Fruit fly (Drosophila melanogaster) whole organism, wandering third instar larva: ENCODE measurements around the gene caup.

Experiments used
- CG32264 ChIP-seq: fragments of 200-800 bp; sonication (Bioruptor generic); optimal IDR thresholded peaks from 2 replicates; lab custom pipeline; 2016; ENCODE audit warnings: missing biosample characterization, missing genetic modification characterization
- CrebA ChIP-seq: fragments of 200-800 bp; sonication (Bioruptor generic); optimal IDR thresholded peaks from 2 replicates; lab custom pipeline; 2016; ENCODE audit warnings: missing biosample characterization, mild to moderate bottlenecking, missing genetic modification characterization, borderline replicate concordance
- Dfd ChIP-seq: fragments of >200 bp; optimal IDR thresholded peaks from 2 replicates; lab custom pipeline; 2017; ENCODE audit warnings: missing biosample characterization, missing genetic modification characterization
- Dif ChIP-seq: fragments of 200-275, 200-300 bp; sonication (Bioruptor generic); optimal IDR thresholded peaks from 2 replicates; lab custom pipeline; 2018; ENCODE audit warnings: missing biosample characterization, missing genetic modification characterization; ENCODE audit not compliant: partially characterized antibody
- Hnf4 ChIP-seq: fragments of 200-800 bp; sonication (Bioruptor generic); optimal IDR thresholded peaks from 2 replicates; lab custom pipeline; 2016; ENCODE audit warnings: missing biosample characterization, mild to moderate bottlenecking, missing genetic modification characterization
- Hr83 ChIP-seq: fragments of 200-300 bp; sonication (Bioruptor generic); optimal IDR thresholded peaks from 2 replicates; lab custom pipeline; 2016; ENCODE audit warnings: missing biosample characterization, mild to moderate bottlenecking, missing genetic modification characterization, moderate library complexity; ENCODE audit not compliant: poor library complexity, severe bottlenecking
- Jra ChIP-seq: sonication (Bioruptor generic); optimal IDR thresholded peaks from 2 replicates; lab custom pipeline; 2016; ENCODE audit warnings: missing biosample characterization, missing genetic modification characterization
- Mio ChIP-seq: sonication (Bioruptor generic); optimal IDR thresholded peaks from 2 replicates; lab custom pipeline; 2016; ENCODE audit warnings: missing biosample characterization, missing genetic modification characterization
- Myc ChIP-seq: fragments of >200 bp; optimal IDR thresholded peaks from 2 replicates; lab custom pipeline; 2017
- OdsH ChIP-seq: fragments of 200-800 bp; sonication (Bioruptor generic); optimal IDR thresholded peaks from 2 replicates; lab custom pipeline; 2016; ENCODE audit warnings: missing biosample characterization, mild to moderate bottlenecking, missing genetic modification characterization
- Rel ChIP-seq, 2 experiments: fragments of 200-800 bp; sonication (Bioruptor generic) in 1 of 2; optimal IDR thresholded peaks; 2 replicates in 1 of 2; 3 replicates in 1 of 2; lab custom pipeline; 2016 to 2019; ENCODE audit warnings: mild to moderate bottlenecking in 2 of 2, missing biosample characterization in 2 of 2, missing genetic modification characterization in 2 of 2, moderate library complexity in 1 of 2
- Sp1 ChIP-seq: fragments of 200-800 bp; sonication (Bioruptor generic); optimal IDR thresholded peaks from 3 replicates; lab custom pipeline; 2019; ENCODE audit warnings: missing biosample characterization, mild to moderate bottlenecking, missing genetic modification characterization, moderate library complexity
- Vsx2 ChIP-seq: fragments of 200-300, 225-300 bp; sonication (Bioruptor generic); optimal IDR thresholded peaks from 2 replicates; lab custom pipeline; 2018; ENCODE audit warnings: missing biosample characterization, missing genetic modification characterization; ENCODE audit not compliant: partially characterized antibody
- br ChIP-seq: fragments of 200-800 bp; sonication (Bioruptor generic); optimal IDR thresholded peaks from 2 replicates; lab custom pipeline; 2016; ENCODE audit warnings: missing biosample characterization, missing genetic modification characterization
- brk ChIP-seq: fragments of 200-800 bp; sonication (Bioruptor generic); optimal IDR thresholded peaks from 2 replicates; lab custom pipeline; 2016; ENCODE audit warnings: missing biosample characterization, mild to moderate bottlenecking, missing genetic modification characterization
- dl ChIP-seq, 2 experiments: fragments of 175-275, 200-275 bp in 1 of 2; fragments of 200-275 bp in 1 of 2; sonication (Bioruptor generic); optimal IDR thresholded peaks; lab custom pipeline; 2018; ENCODE audit warnings: mild to moderate bottlenecking in 2 of 2, missing biosample characterization in 2 of 2, missing genetic modification characterization in 2 of 2, moderate library complexity in 2 of 2; ENCODE audit not compliant: partially characterized antibody in 2 of 2, insufficient read depth in 1 of 2
- dmrt93B ChIP-seq: fragments of 200-800 bp; sonication (Bioruptor generic); optimal IDR thresholded peaks from 2 replicates; lab custom pipeline; 2018; ENCODE audit warnings: missing biosample characterization, mild to moderate bottlenecking, missing genetic modification characterization
- dsf ChIP-seq: sonication (Bioruptor generic); optimal IDR thresholded peaks from 2 replicates; lab custom pipeline; 2016; ENCODE audit warnings: missing biosample characterization, missing genetic modification characterization, borderline replicate concordance
- h ChIP-seq: fragments of 200-800 bp; sonication (Bioruptor generic); optimal IDR thresholded peaks from 3 replicates; lab custom pipeline; 2016; ENCODE audit warnings: missing biosample characterization, mild to moderate bottlenecking, missing genetic modification characterization
- jim ChIP-seq: fragments of 175-275, 200-325 bp; sonication (Bioruptor generic); optimal IDR thresholded peaks from 2 replicates; lab custom pipeline; 2016; ENCODE audit warnings: missing biosample characterization, mild to moderate bottlenecking, missing genetic modification characterization
- lola ChIP-seq: fragments of >200 bp; optimal IDR thresholded peaks from 2 replicates; lab custom pipeline; 2017; ENCODE audit warnings: missing biosample characterization, missing genetic modification characterization
- psq ChIP-seq: fragments of 200-800 bp; sonication (Bioruptor generic); optimal IDR thresholded peaks from 3 replicates; lab custom pipeline; 2017; ENCODE audit warnings: missing biosample characterization, mild to moderate bottlenecking, missing genetic modification characterization, moderate library complexity
- sage ChIP-seq: fragments of 200-800 bp; sonication (Bioruptor generic); optimal IDR thresholded peaks from 2 replicates; lab custom pipeline; 2016; ENCODE audit warnings: missing biosample characterization, mild to moderate bottlenecking, missing genetic modification characterization
- sv ChIP-seq: fragments of 200-800 bp; sonication (Bioruptor generic); optimal IDR thresholded peaks from 3 replicates; lab custom pipeline; 2016; ENCODE audit warnings: missing biosample characterization, missing genetic modification characterization
- tai ChIP-seq: sonication (Bioruptor generic); optimal IDR thresholded peaks from 2 replicates; lab custom pipeline; 2016; ENCODE audit warnings: missing biosample characterization, missing genetic modification characterization
- usp ChIP-seq: fragments of >200 bp; optimal IDR thresholded peaks from 2 replicates; lab custom pipeline; 2017; ENCODE audit warnings: missing biosample characterization, missing genetic modification characterization
- woc ChIP-seq: sonication (Bioruptor generic); optimal IDR thresholded peaks from 2 replicates; lab custom pipeline; 2016; ENCODE audit warnings: missing biosample characterization, mild to moderate bottlenecking, missing genetic modification characterization

caup gene

DNA sequence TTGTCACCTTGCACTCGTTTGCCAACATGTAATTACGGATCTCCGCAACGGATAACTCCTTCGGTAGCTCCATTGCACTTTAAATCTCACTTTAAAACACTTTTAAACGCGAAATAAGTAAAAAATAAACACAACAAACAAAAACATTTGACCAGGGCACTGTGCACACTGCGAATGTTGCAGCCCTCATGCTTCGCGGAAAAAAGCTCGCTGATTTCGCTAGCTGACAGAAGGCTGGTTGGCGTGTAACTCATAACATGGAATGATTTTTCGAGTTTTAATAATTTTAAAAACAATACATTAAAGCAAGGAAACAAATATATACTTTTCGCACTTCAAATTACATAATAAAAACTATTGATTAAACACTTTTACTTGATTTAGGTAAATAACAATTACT, 37.1 kb upstream of the caup start, which contains the start of gene sowah (continued):
- peak; percentile 72 to 87 for TF ChIP-seq dl (GFP tag; optimal IDR thresholded peaks at IDR 0.05; lab: Kevin White, UChicago; ENCODE audit: insufficient read depth in 1 of 2, partially characterized antibody in 2 of 2)

- no peak for TF ChIP-seq Mio (GFP tag; lab: Kevin White, UChicago)
- TF ChIP-seq dmrt93B (GFP tag; lab: Kevin White, UChicago): no peak
- no peak for TF ChIP-seq h (GFP tag; lab: Kevin White, UChicago)
- TF ChIP-seq psq (GFP tag; lab: Kevin White, UChicago): no peak
- TF ChIP-seq Myc (lab: Kevin White, UChicago): no peak
- TF ChIP-seq CG32264 (GFP tag; lab: Kevin White, UChicago): no peak
- no peak for TF ChIP-seq Dfd (GFP tag; lab: Kevin White, UChicago)
- no peak for TF ChIP-seq dsf (GFP tag; lab: Kevin White, UChicago)
- TF ChIP-seq dl (GFP tag; optimal IDR thresholded peaks at IDR 0.05; lab: Kevin White, UChicago; ENCODE audit: insufficient read depth in 1 of 2, partially characterized antibody in 2 of 2): no peak
- no peak for TF ChIP-seq sage (GFP tag; lab: Kevin White, UChicago)
Observed at dm6 chr3L:12574867-12575266, 34.6 kb upstream of the caup start.

DNA sequence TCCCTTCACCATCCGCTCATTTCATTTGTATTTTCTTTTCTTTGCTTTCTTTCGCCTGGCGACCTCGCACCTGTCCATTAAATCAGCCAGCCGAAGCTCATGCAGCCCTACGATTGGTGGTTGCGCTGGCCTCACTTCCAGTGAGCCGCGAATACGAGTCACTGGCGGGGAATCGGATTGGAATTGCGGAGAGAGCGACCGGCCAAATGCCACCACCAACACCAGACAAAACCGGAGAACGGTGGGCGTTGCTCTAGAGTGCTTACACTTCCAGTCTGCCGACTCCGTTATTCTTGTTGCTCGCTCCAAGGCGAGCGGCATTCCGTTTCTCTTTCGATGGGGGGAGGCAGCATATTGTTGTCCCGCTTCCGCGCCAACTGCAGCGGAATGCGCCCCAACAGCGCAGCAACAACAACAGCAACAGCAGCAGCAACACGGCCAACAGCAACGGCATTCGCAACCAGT, 29.2 kb upstream of the caup start, which contains the start of gene ara:
ara (plus strand) TSS at position 461 of the 465 bp plus-strand sequence.
- peak in 1 of 2 experiments; percentile 7 for TF ChIP-seq dl (GFP tag; optimal IDR thresholded peaks at IDR 0.05; lab: Kevin White, UChicago; ENCODE audit: insufficient read depth in 1 of 2, partially characterized antibody in 2 of 2)
- peak; percentile 39 for TF ChIP-seq Dif
- no peak for TF ChIP-seq Jra (GFP tag; lab: Kevin White, UChicago)
- peak; percentile 61 for TF ChIP-seq Vsx2 (GFP tag; lab: Kevin White, UChicago)
- TF ChIP-seq, all 38 proteins: peak for 3

dm6 chr3L:12584977-12585376, 24.5 kb upstream of the caup start:
- TF ChIP-seq Hr83 (GFP tag; lab: Kevin White, UChicago) (no peak), brk (GFP tag; lab: Kevin White, UChicago) (no peak), Mio (GFP tag; lab: Kevin White, UChicago) (no peak), Sp1 (no peak), Rel (GFP tag; optimal IDR thresholded peaks at IDR 0.05; lab: Kevin White, UChicago) (no peak), Rel (tag; optimal IDR thresholded peaks at IDR 0.05; lab: Kevin White, UChicago) (no peak), br (GFP tag; lab: Kevin White, UChicago) (no peak), dmrt93B (GFP tag; lab: Kevin White, UChicago) (no peak), psq (GFP tag; lab: Kevin White, UChicago) (no peak)

dm6 chr3L:12585761-12586160, 23.7 kb upstream of the caup start:
- TF ChIP-seq CrebA (GFP tag; lab: Kevin White, UChicago): no peak
- no peak for TF ChIP-seq lola (GFP tag; lab: Kevin White, UChicago)
- peak; percentile 86 for TF ChIP-seq Dfd (GFP tag; lab: Kevin White, UChicago)
- TF ChIP-seq, all 38 proteins: peak for 1

DNA sequence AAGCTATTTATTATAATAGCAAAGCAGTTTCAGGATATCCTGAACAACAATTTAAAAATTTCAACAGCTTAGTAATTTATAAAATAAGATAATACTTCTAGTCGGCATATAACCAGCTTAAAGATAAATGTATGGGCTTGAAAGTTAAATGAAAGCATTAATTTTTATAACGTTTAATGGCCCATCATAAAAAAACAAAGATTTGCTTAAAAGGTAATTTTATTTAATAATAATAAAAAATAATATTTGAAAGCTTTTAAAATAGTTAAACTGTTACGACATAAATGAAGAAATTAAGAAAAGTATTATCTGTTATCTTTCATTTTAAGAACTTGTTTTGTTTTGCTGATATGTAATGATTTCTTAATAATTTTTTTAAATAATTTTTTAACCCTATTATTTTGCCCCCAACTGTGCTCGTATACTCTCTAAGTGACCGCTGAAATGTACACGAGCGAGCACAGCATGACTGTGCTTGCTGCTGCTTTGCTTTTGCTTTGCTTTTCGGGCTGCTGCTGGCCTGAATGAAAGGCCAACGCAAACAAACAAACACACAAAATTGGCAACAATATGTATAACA, 22.1 kb upstream of the caup start:
- TF ChIP-seq OdsH (GFP tag; lab: Kevin White, UChicago) (no peak), Rel (GFP tag; optimal IDR thresholded peaks at IDR 0.05; lab: Kevin White, UChicago) (no peak), Rel (tag; optimal IDR thresholded peaks at IDR 0.05; lab: Kevin White, UChicago) (no peak), sv (GFP tag; lab: Kevin White, UChicago) (no peak), Dfd (GFP tag; lab: Kevin White, UChicago) (no peak), Hnf4 (GFP tag; lab: Kevin White, UChicago) (no peak), woc (GFP tag; lab: Kevin White, UChicago) (no peak)

- TF ChIP-seq Myc (lab: Kevin White, UChicago) (no peak), CG32264 (GFP tag; lab: Kevin White, UChicago) (no peak), Dfd (GFP tag; lab: Kevin White, UChicago) (no peak), Rel (GFP tag; optimal IDR thresholded peaks at IDR 0.05; lab: Kevin White, UChicago) (no peak), Rel (tag; optimal IDR thresholded peaks at IDR 0.05; lab: Kevin White, UChicago) (peak; percentile 81), usp (GFP tag; lab: Kevin White, UChicago) (no peak), jim (GFP tag; lab: Kevin White, UChicago) (no peak), tai (no peak), Sp1 (no peak)
Observed at dm6 chr3L:12588237-12588636, 21.2 kb upstream of the caup start.
